Fruit fly (Drosophila melanogaster): ENCODE results near the gene CG3285.

The CG3285 gene

dm6 chr2L:3301755-3302499 lies 28.8 kb upstream of the CG3285 start (continued):
- TF ChIP-seq sc (optimal IDR thresholded peaks at IDR 0.05) = no peak
- peak; percentile 99 for TF ChIP-seq sc (GFP tag; optimal IDR thresholded peaks at IDR 0.05)
- peak; percentile 99 for TF ChIP-seq CG7372 (GFP tag; IDR thresholded peaks at IDR 0.05)
- TF ChIP-seq CG11695 (GFP tag; IDR thresholded peaks at IDR 0.05) = peak; percentile 98
- peak; percentile 96 for TF ChIP-seq psq (GFP tag; optimal IDR thresholded peaks at IDR 0.05)
- peak; percentile 99 for TF ChIP-seq ranshi (GFP tag; IDR thresholded peaks at IDR 0.05)
- TF ChIP-seq CG8944 (GFP tag; optimal IDR thresholded peaks at IDR 0.05) = peak; percentile 100
- TF ChIP-seq Doc3 (GFP tag; IDR thresholded peaks at IDR 0.05; ENCODE audit: partially characterized antibody) = no peak
- no peak for TF ChIP-seq hb (GFP tag; IDR thresholded peaks at IDR 0.05; ENCODE audit: partially characterized antibody)
- peak; percentile 99 for TF ChIP-seq CG32772 (GFP tag; IDR thresholded peaks at IDR 0.05)
- TF ChIP-seq CG12391 (tag; optimal IDR thresholded peaks at IDR 0.05) = peak; percentile 100
- TF ChIP-seq danr (GFP tag; IDR thresholded peaks at IDR 0.05) = peak; percentile 98
- peak; percentile 99 for TF ChIP-seq ken (GFP tag; IDR thresholded peaks at IDR 0.05)
- TF ChIP-seq CG6689 (GFP tag; IDR thresholded peaks at IDR 0.05) = peak; percentile 99
- peak; percentile 99 for TF ChIP-seq CG7987 (GFP tag; optimal IDR thresholded peaks at IDR 0.05)
- peak; percentile 99 for TF ChIP-seq gsb-n (tag; optimal IDR thresholded peaks at IDR 0.05)
- peak; percentile 97 for TF ChIP-seq bowl (GFP tag; IDR thresholded peaks at IDR 0.05)
- TF ChIP-seq Spps (tag; optimal IDR thresholded peaks at IDR 0.05) = peak; percentile 97
- peak; percentile 100 for TF ChIP-seq CG3281 (GFP tag; optimal IDR thresholded peaks at IDR 0.05)
- peak; percentile 21 to 70 for TF ChIP-seq Trl (optimal IDR thresholded peaks at IDR 0.05)
- peak; percentile 100 for TF ChIP-seq Trl (GFP tag; optimal IDR thresholded peaks at IDR 0.05)
- TF ChIP-seq ase (GFP tag; IDR thresholded peaks at IDR 0.05) = peak; percentile 98
- TF ChIP-seq pros (GFP tag; optimal IDR thresholded peaks at IDR 0.05) = peak; percentile 95
- peak; percentile 97 for TF ChIP-seq Myb (GFP tag; optimal IDR thresholded peaks at IDR 0.05)
- peak; percentile 98 for TF ChIP-seq peb (GFP tag; IDR thresholded peaks at IDR 0.05)
- peak; percentile 99 for TF ChIP-seq scrt (GFP tag; optimal IDR thresholded peaks at IDR 0.05)
- TF ChIP-seq CG13287 (GFP tag; IDR thresholded peaks at IDR 0.05; ENCODE audit: partially characterized antibody) = peak; percentile 47; the same call in 1 of the 2 replicates
- peak; percentile 45 for TF ChIP-seq gfzf (GFP tag; optimal IDR thresholded peaks at IDR 0.05)
- TF ChIP-seq MBD-R2 (GFP tag; IDR thresholded peaks at IDR 0.05) = peak; percentile 100
- TF ChIP-seq sug (tag; optimal IDR thresholded peaks at IDR 0.05) = peak; percentile 100
- peak; percentile 99 for TF ChIP-seq CG1603 (tag; optimal IDR thresholded peaks at IDR 0.05)
- peak; percentile 99 for TF ChIP-seq fu2 (GFP tag; optimal IDR thresholded peaks at IDR 0.05)
- TF ChIP-seq CG8388 (GFP tag; optimal IDR thresholded peaks at IDR 0.05) = peak; percentile 99
- peak; percentile 46; the same call in 2 of the 3 replicates for TF ChIP-seq knrl (GFP tag; IDR thresholded peaks at IDR 0.05; ENCODE audit: partially characterized antibody)
- peak; percentile 99 for TF ChIP-seq dmrt11E (tag; optimal IDR thresholded peaks at IDR 0.05)
- TF ChIP-seq mld (GFP tag; IDR thresholded peaks at IDR 0.05; ENCODE audit: partially characterized antibody) = no peak
- TF ChIP-seq Hr39 (optimal IDR thresholded peaks at IDR 0.05) = no peak
- peak; percentile 99 for TF ChIP-seq CG10654 (GFP tag; optimal IDR thresholded peaks at IDR 0.05)
- TF ChIP-seq sr (GFP tag; IDR thresholded peaks at IDR 0.05) = peak; percentile 93
- TF ChIP-seq CG6683 (GFP tag; optimal IDR thresholded peaks at IDR 0.05) = peak; percentile 99
- TF ChIP-seq Usf (GFP tag; optimal IDR thresholded peaks at IDR 0.05) = peak; percentile 99
- TF ChIP-seq CG7745 (tag; optimal IDR thresholded peaks at IDR 0.05) = peak; percentile 95
- peak; percentile 99 for TF ChIP-seq Fer2 (tag; optimal IDR thresholded peaks at IDR 0.05)
- TF ChIP-seq otp (GFP tag; IDR thresholded peaks at IDR 0.05) = peak; percentile 99
- TF ChIP-seq CG3163 (GFP tag; optimal IDR thresholded peaks at IDR 0.05) = peak; percentile 96
- peak; percentile 99 for TF ChIP-seq salm (tag; optimal IDR thresholded peaks at IDR 0.05)
- peak; percentile 84 for TF ChIP-seq z (GFP tag; IDR thresholded peaks at IDR 0.05)
- peak; percentile 99 for TF ChIP-seq sima (GFP tag; optimal IDR thresholded peaks at IDR 0.05)
- peak; percentile 76 for TF ChIP-seq CG9797 (GFP tag; optimal IDR thresholded peaks at IDR 0.05)
- TF ChIP-seq Sox102F (GFP tag; optimal IDR thresholded peaks at IDR 0.05) = peak; percentile 100

All from whole organism, embryonic.